Worm (Caenorhabditis elegans) whole organism, L3 larva: ENCODE results near the gene hst-2.
A peak's percentile ranks its signal among the peaks of the same experiment; 100 is the strongest.

Experiments used
- aly-2 ChIP-seq: fragments of 150-350 bp; optimal IDR thresholded peaks from 2 replicates; lab custom pipeline; 2014; ENCODE audit warnings: missing biosample characterization, missing genetic modification characterization
- ceh-16 ChIP-seq: sonication (generic microtip); optimal IDR thresholded peaks from 2 replicates; lab custom pipeline; 2017; ENCODE audit warnings: missing biosample characterization, missing genetic modification characterization
- ceh-28 ChIP-seq: fragments of 150-350 bp; optimal IDR thresholded peaks from 2 replicates; lab custom pipeline; 2014; ENCODE audit warnings: missing biosample characterization, missing genetic modification reagents, missing genetic modification characterization
- nfya-1 ChIP-seq: sonication (generic microtip); optimal IDR thresholded peaks from 2 replicates; lab custom pipeline; 2017; ENCODE audit warnings: missing genetic modification characterization, mild to moderate bottlenecking, missing compliant biosample characterization, antibody characterized with exemption, moderate library complexity; ENCODE audit not compliant: insufficient read depth
- nhr-11 ChIP-seq: fragments of 150-350 bp; optimal IDR thresholded peaks from 2 replicates; lab custom pipeline; 2014; ENCODE audit warnings: missing biosample characterization, missing genetic modification characterization
- nhr-12 ChIP-seq: fragments of 150-350 bp; optimal IDR thresholded peaks from 2 replicates; lab custom pipeline; 2014; ENCODE audit warnings: missing biosample characterization, missing genetic modification characterization
- nhr-237 ChIP-seq: fragments of 150-350 bp; optimal IDR thresholded peaks from 2 replicates; lab custom pipeline; 2014; ENCODE audit warnings: missing biosample characterization, missing genetic modification characterization
- nhr-28 ChIP-seq: fragments of 150-350 bp; optimal IDR thresholded peaks from 2 replicates; lab custom pipeline; 2014; ENCODE audit warnings: missing biosample characterization, missing genetic modification characterization
- nhr-67 ChIP-seq: fragments of 150-350 bp; optimal IDR thresholded peaks from 2 replicates; lab custom pipeline; 2014; ENCODE audit warnings: missing biosample characterization, missing genetic modification characterization
- pqm-1 ChIP-seq: fragments of 150-350 bp; optimal IDR thresholded peaks from 2 replicates; lab custom pipeline; 2017; ENCODE audit warnings: missing biosample characterization, missing genetic modification characterization, inconsistent platforms
- snpc-4 ChIP-seq: fragments of 150-350 bp; optimal IDR thresholded peaks from 2 replicates; lab custom pipeline; 2014; ENCODE audit warnings: missing biosample characterization, missing genetic modification characterization
- tbx-2 ChIP-seq: sonication (generic microtip); optimal IDR thresholded peaks from 2 replicates; lab custom pipeline; 2016; ENCODE audit warnings: mild to moderate bottlenecking, missing genetic modification characterization, missing compliant biosample characterization

- TF ChIP-seq nhr-11 (tag; lab: Kevin White, UChicago) (no peak), nhr-12 (tag; lab: Kevin White, UChicago) (no peak), nfya-1 (tag; lab: Kevin White, UChicago) (peak; percentile 21), ceh-16 (no peak), nhr-28 (no peak), ceh-28 (tag; lab: Kevin White, UChicago) (no peak), nhr-67 (tag; lab: Kevin White, UChicago) (no peak), pqm-1 (tag; lab: Kevin White, UChicago) (no peak), snpc-4 (tag; lab: Kevin White, UChicago) (no peak), tbx-2 (tag; lab: Kevin White, UChicago) (no peak), aly-2 (no peak), nhr-237 (tag; lab: Kevin White, UChicago) (no peak)
Observed at ce11 chrX:11241479-11241878, 34.5 kb upstream of the hst-2 start.
